Worm (Caenorhabditis elegans) whole organism, L3 larva: ENCODE measurements around the gene nas-11.

Experiments
- ama-1 ChIP-seq: fragments of 150-350 bp; optimal IDR thresholded peaks from 2 replicates; lab custom pipeline; 2018
- egl-27 ChIP-seq: sonication (generic microtip); optimal IDR thresholded peaks from 4 replicates; lab custom pipeline; 2017; ENCODE audit warnings: missing biosample characterization, missing genetic modification reagents, missing genetic modification characterization
- unc-39 ChIP-seq: sonication (generic microtip); optimal IDR thresholded peaks from 4 replicates; lab custom pipeline; 2017; ENCODE audit warnings: missing biosample characterization, missing genetic modification characterization
- unc-62 ChIP-seq: fragments of 150-350 bp; sonication (generic microtip); optimal IDR thresholded peaks from 4 replicates; lab custom pipeline; 2014; ENCODE audit warnings: missing biosample characterization, missing genetic modification reagents, missing genetic modification characterization

DNA sequence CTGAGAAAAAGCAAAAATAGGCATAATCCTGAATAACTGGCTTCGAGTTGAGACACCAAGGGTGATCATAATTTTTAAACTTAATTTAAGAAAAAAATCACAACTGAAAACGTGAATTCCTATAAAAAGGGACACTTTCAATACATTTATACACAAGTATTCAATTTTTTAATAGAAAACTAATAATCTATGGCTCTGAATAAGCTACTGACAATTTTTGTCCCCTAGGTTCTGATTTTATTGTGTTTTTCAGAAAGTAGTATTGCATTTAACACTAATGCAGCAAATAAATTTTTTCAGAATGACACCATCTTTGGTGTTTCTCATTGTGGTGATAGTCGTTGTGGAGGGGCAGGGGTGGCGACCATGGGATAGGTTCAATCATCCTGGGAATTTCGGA is at the start of gene nas-11:
- TF ChIP-seq egl-27 (tag; lab: Kevin White, UChicago) (no peak), ama-1 (lab: Kevin White, UChicago) (no peak), unc-39 (no peak), unc-62 (GFP tag; lab: Kevin White, UChicago) (no peak)
